Fruit fly (Drosophila melanogaster): ENCODE results near the gene CG16952.

Gene CG16952

DNA sequence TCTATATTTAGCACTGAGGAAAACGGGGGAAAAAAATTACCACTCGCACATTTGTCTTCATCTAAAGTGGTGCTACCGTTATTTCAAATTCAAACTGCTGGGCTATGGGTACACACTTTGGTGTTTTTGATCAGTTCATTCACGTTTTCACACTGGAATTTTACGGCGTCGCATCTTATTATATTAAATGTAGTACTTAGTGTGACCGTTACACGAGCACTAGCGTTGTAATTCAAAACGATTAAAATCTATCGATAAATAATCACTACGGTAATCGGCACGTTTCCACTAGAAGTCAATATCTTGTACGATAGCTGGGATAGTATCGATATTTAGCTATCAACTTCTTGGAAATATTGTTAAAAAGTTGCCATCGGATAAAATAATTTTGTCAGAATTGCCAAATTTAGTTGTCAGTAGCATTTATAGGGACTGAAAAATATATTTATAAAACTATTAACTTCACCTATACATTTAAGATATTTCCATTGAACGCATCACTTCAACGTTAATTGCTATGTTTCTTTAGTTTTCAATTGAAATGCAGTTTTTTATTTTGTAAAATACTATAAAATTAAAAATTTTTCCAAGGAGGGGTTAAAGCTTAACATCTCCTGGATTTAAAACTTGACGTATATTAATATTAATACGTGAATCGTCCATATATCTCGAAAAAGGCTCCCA lies 12.2 kb upstream of the CG16952 start, which contains the start of the genes CG46440 and Myb (continued):
- TF ChIP-seq CG7745 (tag; optimal IDR thresholded peaks at IDR 0.05) (no peak), CG12071 (GFP tag; optimal IDR thresholded peaks at IDR 0.05) (no peak), Bgb (GFP tag; IDR thresholded peaks at IDR 0.05; ENCODE audit: partially characterized antibody) (peak; percentile 86), CG4282 (GFP tag; optimal IDR thresholded peaks at IDR 0.05) (no peak), da (GFP tag; optimal IDR thresholded peaks at IDR 0.05) (no peak), CG31365 (tag; optimal IDR thresholded peaks at IDR 0.05) (no peak), E2f1 (GFP tag; IDR thresholded peaks at IDR 0.05) (no peak), CG13287 (GFP tag; IDR thresholded peaks at IDR 0.05; ENCODE audit: partially characterized antibody) (peak; percentile 79), sim (GFP tag; IDR thresholded peaks at IDR 0.05) (no peak), Side (GFP tag; optimal IDR thresholded peaks at IDR 0.05) (no peak), D (optimal IDR thresholded peaks at IDR 0.05) (no peak), D (GFP tag; optimal IDR thresholded peaks at IDR 0.05) (no peak), CG16779 (GFP tag; IDR thresholded peaks at IDR 0.05) (no peak), CG5180 (GFP tag; optimal IDR thresholded peaks at IDR 0.05) (no peak), sens (GFP tag) (peak; percentile 54), CG32532 (GFP tag; IDR thresholded peaks at IDR 0.05) (no peak), CG6854 (GFP tag; optimal IDR thresholded peaks at IDR 0.05) (no peak), CG2129 (GFP tag; IDR thresholded peaks at IDR 0.05; ENCODE audit: partially characterized antibody) (peak; percentile 59), CG6689 (GFP tag; IDR thresholded peaks at IDR 0.05) (no peak), Optix (GFP tag; IDR thresholded peaks at IDR 0.05) (no peak), HLHmδ (GFP tag; optimal IDR thresholded peaks at IDR 0.05) (no peak), Dll (GFP tag; IDR thresholded peaks at IDR 0.05; ENCODE audit: partially characterized antibody) (peak; percentile 77), CG10543 (GFP tag; optimal IDR thresholded peaks at IDR 0.05) (no peak), vfl (GFP tag; optimal IDR thresholded peaks at IDR 0.05) (no peak), CG7357 (GFP tag; IDR thresholded peaks at IDR 0.05) (peak; percentile 92), CG12391 (tag; optimal IDR thresholded peaks at IDR 0.05) (no peak), lola (GFP tag; optimal IDR thresholded peaks at IDR 0.05) (no peak), CG8478 (optimal IDR thresholded peaks at IDR 0.05) (no peak), ro (GFP tag; IDR thresholded peaks at IDR 0.05) (no peak), corto (GFP tag; optimal IDR thresholded peaks at IDR 0.05) (no peak), Myb (GFP tag; optimal IDR thresholded peaks at IDR 0.05) (peak; percentile 73), CG16813 (GFP tag; IDR thresholded peaks at IDR 0.05; ENCODE audit: partially characterized antibody) (peak; percentile 90), pb (GFP tag; optimal IDR thresholded peaks at IDR 0.05) (no peak), CG17359 (tag; optimal IDR thresholded peaks at IDR 0.05) (no peak), Hsf (GFP tag; optimal IDR thresholded peaks at IDR 0.05) (no peak), Sox102F (GFP tag; optimal IDR thresholded peaks at IDR 0.05) (no peak), CG15011 (GFP tag; optimal IDR thresholded peaks at IDR 0.05) (no peak), Ets97D (GFP tag; optimal IDR thresholded peaks at IDR 0.05) (peak; percentile 16), CG11456 (GFP tag; IDR thresholded peaks at IDR 0.05) (no peak), Gug (GFP tag; IDR thresholded peaks at IDR 0.05) (no peak), CG14710 (tag; optimal IDR thresholded peaks at IDR 0.05) (peak; percentile 24), CG15514 (GFP tag; optimal IDR thresholded peaks at IDR 0.05) (peak; percentile 18), Sry-δ (GFP tag; optimal IDR thresholded peaks at IDR 0.05) (peak; percentile 76), lab (GFP tag; optimal IDR thresholded peaks at IDR 0.05) (no peak), lmd (GFP tag; IDR thresholded peaks at IDR 0.05) (no peak), z (GFP tag; IDR thresholded peaks at IDR 0.05) (no peak), stc (GFP tag; IDR thresholded peaks at IDR 0.05) (no peak), CTCF (GFP tag; optimal IDR thresholded peaks at IDR 0.05) (no peak), Awh (GFP tag; IDR thresholded peaks at IDR 0.05) (no peak), slp2 (GFP tag; optimal IDR thresholded peaks at IDR 0.05) (no peak), MESR4 (GFP tag; optimal IDR thresholded peaks at IDR 0.05) (peak; percentile 82)

Data from whole organism, embryonic.